Fruit fly (Drosophila melanogaster) Kc167 (cell line): Measurements from ENCODE around the gene CG31674.

Experiments
- Myc ChIP-seq: fragments of >200 bp; optimal IDR thresholded peaks from 2 replicates; lab custom pipeline; 2017; ENCODE audit warnings: missing external identifiers
- h ChIP-seq: fragments of >200 bp; optimal IDR thresholded peaks from 3 replicates; lab custom pipeline; 2018; ENCODE audit warnings: missing external identifiers
- insv ChIP-seq: fragments of >200 bp; optimal IDR thresholded peaks from 3 replicates; lab custom pipeline; 2018; ENCODE audit warnings: missing external identifiers
- psq ChIP-seq: fragments of >200 bp; optimal IDR thresholded peaks from 2 replicates; lab custom pipeline; 2017; ENCODE audit warnings: missing external identifiers
- ttk ChIP-seq: sonication (Bioruptor generic); optimal IDR thresholded peaks from 2 replicates; lab custom pipeline; 2017; ENCODE audit warnings: missing external identifiers

DNA sequence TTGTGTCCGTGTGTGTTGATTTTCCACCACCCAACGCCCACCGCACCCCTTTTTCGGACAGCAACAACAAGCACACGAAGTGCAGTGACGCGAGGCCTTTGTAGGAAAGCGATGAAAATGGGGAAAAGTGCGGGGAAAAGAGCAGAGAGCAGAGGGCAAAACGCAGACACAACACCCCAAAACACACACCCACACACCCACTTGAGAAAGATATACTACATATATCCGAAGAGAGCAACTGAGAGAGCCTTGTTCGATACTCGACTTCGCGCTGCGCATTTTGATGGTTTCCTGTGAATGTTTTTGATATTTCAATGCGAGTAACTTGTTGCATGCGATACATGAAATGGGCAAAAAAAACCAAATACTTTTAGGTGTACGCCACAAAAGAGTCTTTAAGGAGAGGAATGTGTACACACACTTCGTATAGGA is 27.3 kb upstream of the CG31674 start:
- no peak for TF ChIP-seq insv (lab: Kevin White, UChicago)
- TF ChIP-seq Myc (lab: Kevin White, UChicago): no peak
- TF ChIP-seq psq (lab: Kevin White, UChicago): no peak
- TF ChIP-seq h (lab: Kevin White, UChicago): no peak
- no peak for TF ChIP-seq ttk
